Fruit fly (Drosophila melanogaster) whole organism, embryonic: ENCODE results near the gene CG32428.
A peak's percentile ranks its signal among the peaks of the same experiment; 100 is the strongest.

ENCODE experiments used
- CG10321 ChIP-seq: fragments of 200-800 bp; sonication (Bioruptor generic); IDR thresholded peaks from 2 replicates; pipeline ENCODE4 v1.3.6; 2022; ENCODE audit warnings: missing biosample characterization, missing genetic modification characterization
- CG10431 ChIP-seq: fragments of 200-800 bp; sonication (Bioruptor generic); optimal IDR thresholded peaks from 3 replicates; lab custom pipeline; 2018; ENCODE audit warnings: missing biosample characterization, mild to moderate bottlenecking, missing genetic modification characterization
- CG11247 ChIP-seq: fragments of 200-800 bp; sonication (Bioruptor generic); IDR thresholded peaks from 2 replicates; pipeline ENCODE4 v1.3.6; 2022; ENCODE audit warnings: missing biosample characterization, missing genetic modification characterization
- CG12219 ChIP-seq: fragments of 200-800 bp; sonication (Bioruptor generic); optimal IDR thresholded peaks from 3 replicates; lab custom pipeline; 2018; ENCODE audit warnings: missing biosample characterization, mild to moderate bottlenecking, missing genetic modification characterization
- CG12391 ChIP-seq: fragments of 200-800 bp; sonication (Bioruptor generic); optimal IDR thresholded peaks from 3 replicates; lab custom pipeline; 2018; ENCODE audit warnings: missing biosample characterization, mild to moderate bottlenecking, missing genetic modification characterization, moderate library complexity
- CG12942 ChIP-seq: fragments of 200-800 bp; sonication (Bioruptor generic); optimal IDR thresholded peaks from 3 replicates; lab custom pipeline; 2016; ENCODE audit warnings: missing biosample characterization, missing genetic modification characterization
- CG15514 ChIP-seq: fragments of 200-800 bp; sonication (Bioruptor generic); optimal IDR thresholded peaks from 3 replicates; lab custom pipeline; 2017; ENCODE audit warnings: missing biosample characterization, missing genetic modification characterization, mild to moderate bottlenecking, moderate library complexity, missing genetic modification reagents
- CG17328 ChIP-seq: fragments of 200-800 bp; sonication (Bioruptor generic); IDR thresholded peaks from 2 replicates; pipeline ENCODE4 v1.3.6; 2022; ENCODE audit warnings: missing biosample characterization, missing genetic modification characterization
- CG1832 ChIP-seq: fragments of 200-800 bp; sonication (Bioruptor generic); optimal IDR thresholded peaks from 2 replicates; lab custom pipeline; 2017; ENCODE audit warnings: missing biosample characterization, mild to moderate bottlenecking, missing genetic modification characterization, inconsistent platforms
- CG2199 ChIP-seq: fragments of 200-800 bp; sonication (Bioruptor generic); IDR thresholded peaks from 3 replicates; pipeline ENCODE4 v1.3.6; 2022; ENCODE audit warnings: missing biosample characterization, missing genetic modification characterization
- CG2678 ChIP-seq: fragments of 200-800 bp; sonication (Bioruptor generic); optimal IDR thresholded peaks from 3 replicates; lab custom pipeline; 2019; ENCODE audit warnings: missing biosample characterization, mild to moderate bottlenecking, missing genetic modification characterization, moderate library complexity
- CG3281 ChIP-seq: fragments of 200-800 bp; sonication (Bioruptor generic); optimal IDR thresholded peaks from 3 replicates; lab custom pipeline; 2017; ENCODE audit warnings: missing biosample characterization, mild to moderate bottlenecking, missing genetic modification characterization
- CG4820 ChIP-seq: fragments of 200-800 bp; sonication (Bioruptor generic); optimal IDR thresholded peaks from 3 replicates; lab custom pipeline; 2016; ENCODE audit warnings: missing biosample characterization, missing genetic modification characterization
- CG6175 ChIP-seq: fragments of 200-800 bp; sonication (Bioruptor generic); IDR thresholded peaks from 3 replicates; pipeline ENCODE4 v1.3.6; 2022; ENCODE audit warnings: missing biosample characterization, missing genetic modification characterization
- CG6272 ChIP-seq: fragments of 200-800 bp; sonication (Bioruptor generic); IDR thresholded peaks from 2 replicates; pipeline ENCODE4 v1.3.6; 2022; ENCODE audit warnings: missing biosample characterization, missing genetic modification characterization
- CG6654 ChIP-seq: fragments of 200-800 bp; sonication (Bioruptor generic); optimal IDR thresholded peaks from 2 replicates; lab custom pipeline; 2017; ENCODE audit warnings: missing biosample characterization, mild to moderate bottlenecking, missing genetic modification characterization
- CG6791 ChIP-seq: fragments of 200-800 bp; sonication (Bioruptor generic); IDR thresholded peaks from 3 replicates; pipeline ENCODE4 v1.3.6; 2022; ENCODE audit warnings: missing biosample characterization, missing genetic modification characterization; ENCODE audit not compliant: partially characterized antibody
- CG7271 ChIP-seq: fragments of 200-800 bp; sonication (Bioruptor generic); optimal IDR thresholded peaks from 2 replicates; lab custom pipeline; 2018; ENCODE audit warnings: missing biosample characterization, mild to moderate bottlenecking, missing genetic modification characterization, moderate library complexity
- CG7928 ChIP-seq: fragments of 200-800 bp; sonication (Bioruptor generic); optimal IDR thresholded peaks from 2 replicates; lab custom pipeline; 2017; ENCODE audit warnings: missing biosample characterization, mild to moderate bottlenecking, missing genetic modification characterization
- CG8281 ChIP-seq: fragments of 200-800 bp; sonication (Bioruptor generic); optimal IDR thresholded peaks from 2 replicates; lab custom pipeline; 2018; ENCODE audit warnings: missing biosample characterization, mild to moderate bottlenecking, missing genetic modification characterization, moderate library complexity
- CG8290 ChIP-seq, 3 experiments: fragments of 200-800 bp; sonication (Bioruptor generic); optimal IDR thresholded peaks; 2 replicates each; lab custom pipeline; 2016 to 2019; ENCODE audit warnings: missing biosample characterization in 3 of 3, missing genetic modification characterization in 3 of 3, mild to moderate bottlenecking in 2 of 3, moderate library complexity in 1 of 3
- CG8924 ChIP-seq: fragments of 200-800 bp; optimal IDR thresholded peaks from 3 replicates; lab custom pipeline; 2019; ENCODE audit warnings: missing biosample characterization, mild to moderate bottlenecking, missing genetic modification characterization, moderate library complexity
- CG9727 ChIP-seq: fragments of 200-800 bp; sonication (Bioruptor generic); optimal IDR thresholded peaks from 3 replicates; lab custom pipeline; 2017; ENCODE audit warnings: missing biosample characterization, mild to moderate bottlenecking, missing genetic modification characterization
- CTCF ChIP-seq: fragments of 200-800 bp; sonication (Bioruptor generic); optimal IDR thresholded peaks from 2 replicates; lab custom pipeline; 2017; ENCODE audit warnings: missing biosample characterization, mild to moderate bottlenecking, missing genetic modification characterization, moderate library complexity
- Dad ChIP-seq: fragments of 200-800 bp; sonication (Bioruptor generic); optimal IDR thresholded peaks from 3 replicates; lab custom pipeline; 2016; ENCODE audit warnings: missing biosample characterization, missing genetic modification characterization
- Dip2 ChIP-seq: fragments of 200-800 bp; sonication (Bioruptor generic); IDR thresholded peaks from 2 replicates; pipeline ENCODE4 v1.3.6; 2022; ENCODE audit warnings: missing biosample characterization, missing genetic modification characterization
- Dp ChIP-seq: fragments of 200-800 bp; sonication (Bioruptor generic); optimal IDR thresholded peaks from 2 replicates; lab custom pipeline; 2018; ENCODE audit warnings: missing biosample characterization, mild to moderate bottlenecking, missing genetic modification characterization, moderate library complexity
- Hr3 ChIP-seq: fragments of 200-800 bp; sonication (Bioruptor generic); optimal IDR thresholded peaks from 3 replicates; lab custom pipeline; 2016; ENCODE audit warnings: missing biosample characterization, missing genetic modification characterization
- Jarid2 ChIP-seq: fragments of 200-800 bp; sonication (Bioruptor generic); optimal IDR thresholded peaks from 3 replicates; lab custom pipeline; 2017; ENCODE audit warnings: mild to moderate bottlenecking, missing biosample characterization, missing genetic modification reagents, missing genetic modification characterization
- Mad ChIP-seq: fragments of 200-800 bp; sonication (Bioruptor generic); optimal IDR thresholded peaks from 2 replicates; lab custom pipeline; 2016; ENCODE audit warnings: missing biosample characterization, missing genetic modification characterization
- Med ChIP-seq: fragments of 200-800 bp; sonication (Bioruptor generic); peaks from one replicate; lab custom pipeline; 2016; ENCODE audit warnings: missing biosample characterization, missing genetic modification characterization, mild to moderate bottlenecking, inconsistent platforms, moderate library complexity
- PHDP ChIP-seq: fragments of 200-800 bp; sonication (Bioruptor generic); optimal IDR thresholded peaks from 3 replicates; lab custom pipeline; 2018; ENCODE audit warnings: missing biosample characterization, mild to moderate bottlenecking, missing genetic modification characterization, moderate library complexity
- Xrp1 ChIP-seq: fragments of 200-800 bp; sonication (Bioruptor generic); IDR thresholded peaks from 2 replicates; pipeline ENCODE4 v1.3.6; 2022; ENCODE audit warnings: missing biosample characterization, missing genetic modification characterization
- ara ChIP-seq: fragments of 200-800 bp; sonication (Bioruptor generic); IDR thresholded peaks from 2 replicates; pipeline ENCODE4 v1.3.6; 2022; ENCODE audit warnings: missing biosample characterization, missing genetic modification characterization
- bab2 ChIP-seq: fragments of 200-800 bp; sonication (Bioruptor generic); optimal IDR thresholded peaks from 2 replicates; lab custom pipeline; 2016; ENCODE audit warnings: missing biosample characterization, missing genetic modification characterization
- br ChIP-seq: fragments of >200 bp; optimal IDR thresholded peaks from 2 replicates; lab custom pipeline; 2017
- chif ChIP-seq, 2 experiments: fragments of 200-800 bp; sonication (Bioruptor generic); optimal IDR thresholded peaks; 3 replicates each; lab custom pipeline; 2016; ENCODE audit warnings: missing biosample characterization in 2 of 2, missing genetic modification characterization in 2 of 2
- dm ChIP-seq: fragments of 200-800 bp; sonication (Bioruptor generic); optimal IDR thresholded peaks from 3 replicates; lab custom pipeline; 2016; ENCODE audit warnings: missing biosample characterization, missing genetic modification characterization
- fd3F ChIP-seq: fragments of 200-800 bp; sonication (Bioruptor generic); optimal IDR thresholded peaks from 2 replicates; lab custom pipeline; 2018; ENCODE audit warnings: missing biosample characterization, mild to moderate bottlenecking, missing genetic modification characterization, moderate library complexity
- gsb ChIP-seq: fragments of 200-800 bp; sonication (Bioruptor generic); IDR thresholded peaks from 2 replicates; pipeline ENCODE4 v1.3.6; 2022; ENCODE audit warnings: missing biosample characterization, missing genetic modification characterization
- hkb ChIP-seq, 2 experiments: fragments of 200-800 bp in 1 of 2; fragments of >200 bp in 1 of 2; sonication (Bioruptor generic) in 1 of 2; IDR thresholded peaks in 1 of 2; optimal IDR thresholded peaks in 1 of 2; 2 replicates each; pipeline versions ENCODE4 v1.3.6 to Lab custom; 2017 to 2022; ENCODE audit warnings: missing biosample characterization in 1 of 2, missing genetic modification characterization in 1 of 2
- ken ChIP-seq: fragments of 200-800 bp; sonication (Bioruptor generic); IDR thresholded peaks from 3 replicates; pipeline ENCODE4 v1.3.6; 2022; ENCODE audit warnings: missing biosample characterization, missing genetic modification characterization
- lbe ChIP-seq: fragments of 200-800 bp; sonication (Bioruptor generic); optimal IDR thresholded peaks from 2 replicates; lab custom pipeline; 2016; ENCODE audit warnings: missing biosample characterization, mild to moderate bottlenecking, missing genetic modification characterization
- lilli ChIP-seq: fragments of 200-800 bp; sonication (Bioruptor generic); optimal IDR thresholded peaks from 3 replicates; lab custom pipeline; 2016; ENCODE audit warnings: missing biosample characterization, missing genetic modification characterization
- otp ChIP-seq: fragments of 200-800 bp; sonication (Bioruptor generic); IDR thresholded peaks from 3 replicates; pipeline ENCODE4, ENCODE4 v1.3.6; 2022; ENCODE audit warnings: missing biosample characterization, missing genetic modification characterization
- sens ChIP-seq: fragments of 200-800 bp; sonication (Bioruptor generic); peaks from one replicate; lab custom pipeline; 2016; ENCODE audit warnings: missing biosample characterization, missing genetic modification characterization
- sqz ChIP-seq: fragments of 200-800 bp; sonication (Bioruptor generic); optimal IDR thresholded peaks from 3 replicates; lab custom pipeline; 2018; ENCODE audit warnings: missing biosample characterization, mild to moderate bottlenecking, missing genetic modification characterization
- stc ChIP-seq: fragments of 200-800 bp; sonication (Bioruptor generic); IDR thresholded peaks from 2 replicates; pipeline ENCODE4 v1.3.6; 2022; ENCODE audit warnings: missing biosample characterization, missing genetic modification characterization
- tup ChIP-seq: fragments of 200-800 bp; sonication (Bioruptor generic); optimal IDR thresholded peaks from 2 replicates; lab custom pipeline; 2016; ENCODE audit warnings: missing biosample characterization, mild to moderate bottlenecking, missing genetic modification characterization, moderate library complexity

CG32428 gene

DNA sequence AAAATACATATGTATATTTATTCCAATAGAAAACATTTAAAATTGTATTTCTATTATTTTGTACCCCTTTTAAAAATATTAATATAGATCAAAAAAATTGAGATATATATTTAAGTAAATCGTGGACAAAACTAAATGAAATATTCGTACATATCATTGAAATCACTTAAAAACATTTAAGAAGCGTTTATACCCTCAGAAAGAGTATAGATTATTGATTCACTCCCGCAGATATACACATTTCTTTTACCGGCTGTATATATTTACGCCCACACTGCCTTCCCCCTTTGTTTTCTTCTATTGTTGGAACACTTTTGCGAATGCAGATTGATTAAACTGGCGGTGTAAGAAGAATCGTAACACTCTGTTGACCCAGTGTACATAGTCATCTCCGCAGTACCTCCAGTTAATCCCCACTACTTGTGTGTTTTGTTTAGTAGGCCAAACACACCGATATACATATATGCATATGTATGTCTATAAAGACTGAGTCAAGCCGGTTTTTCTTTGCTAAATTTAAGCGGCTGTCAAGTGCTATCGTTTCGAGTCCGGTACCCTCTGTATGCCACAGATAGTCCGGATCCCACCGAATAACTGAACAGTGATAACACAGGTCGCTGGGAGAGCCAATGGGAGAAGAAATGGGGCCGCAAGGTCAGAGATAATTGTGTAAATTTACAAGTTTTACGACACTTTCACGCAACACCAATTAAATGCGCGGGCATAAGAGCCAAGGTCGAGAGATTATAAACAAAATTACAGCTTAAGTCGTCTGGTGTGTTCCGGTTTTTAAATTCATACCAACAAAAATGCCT lies 1.8 kb downstream of the CG32428 start (continued):
- peak; percentile 31; the same call in 1 of the 2 replicates for TF ChIP-seq ara (GFP tag; lab: Robert Waterston, UW)
- TF ChIP-seq CG1832 (GFP tag; lab: Kevin White, UChicago): no peak
- no peak for TF ChIP-seq Dip2 (GFP tag; lab: Robert Waterston, UW)
- TF ChIP-seq gsb: no peak
- TF ChIP-seq Jarid2: no peak
- peak; percentile 4 for TF ChIP-seq Dad
- no peak for TF ChIP-seq hkb (optimal IDR thresholded peaks at IDR 0.05; lab: Kevin White, UChicago)
- no peak for TF ChIP-seq hkb (GFP tag; IDR thresholded peaks at IDR 0.05; lab: Robert Waterston, UW)
- TF ChIP-seq chif (GFP tag; optimal IDR thresholded peaks at IDR 0.05; lab: Kevin White, UChicago): peak; percentile 45 to 70
- TF ChIP-seq br (lab: Kevin White, UChicago): no peak
- peak; percentile 49 for TF ChIP-seq tup (GFP tag; lab: Kevin White, UChicago)
- peak; percentile 57 for TF ChIP-seq Xrp1 (GFP tag; lab: Robert Waterston, UW)
- TF ChIP-seq otp (GFP tag; lab: Robert Waterston, UW): 0 out of 3 replicates have a peak, but pooled peaks have one; percentile 56
- TF ChIP-seq Med (GFP tag; lab: Kevin White, UChicago): peak; percentile 96
- peak; percentile 95 for TF ChIP-seq sens (GFP tag; lab: Kevin White, UChicago)
- TF ChIP-seq stc (GFP tag; lab: Robert Waterston, UW): 0 out of 2 replicates have a peak, but pooled peaks have one; percentile 5
- TF ChIP-seq CG12219 (GFP tag; lab: Kevin White, UChicago): peak; percentile 30
- peak; percentile 44 for TF ChIP-seq CG12942 (GFP tag; lab: Kevin White, UChicago)
- peak; percentile 18 for TF ChIP-seq CG8281 (tag; lab: Kevin White, UChicago)
- TF ChIP-seq ken (GFP tag; lab: Robert Waterston, UW): peak; percentile 29; the same call in 1 of the 3 replicates
- 0 out of 3 replicates have a peak, but pooled peaks have one; percentile 35 for TF ChIP-seq CG2199 (GFP tag; lab: Robert Waterston, UW)
- TF ChIP-seq CG6175: no peak
- TF ChIP-seq lilli (GFP tag; lab: Kevin White, UChicago): peak; percentile 22
- TF ChIP-seq CG7928 (GFP tag; lab: Kevin White, UChicago): no peak
- no peak for TF ChIP-seq CTCF (GFP tag; lab: Kevin White, UChicago)
- no peak for TF ChIP-seq CG15514
- TF ChIP-seq Hr3 (GFP tag; lab: Kevin White, UChicago): no peak
- TF ChIP-seq CG8924 (tag; lab: Kevin White, UChicago): peak; percentile 41
- TF ChIP-seq CG12391 (tag; lab: Kevin White, UChicago): peak; percentile 25
- peak; percentile 81 for TF ChIP-seq bab2 (GFP tag; lab: Kevin White, UChicago)
- TF ChIP-seq CG4820: peak; percentile 26
- no peak for TF ChIP-seq CG6272
- TF ChIP-seq CG3281: peak; percentile 6
- peak; percentile 59 for TF ChIP-seq CG8290 (GFP tag; optimal IDR thresholded peaks at IDR 0.05; lab: Kevin White, UChicago)
- TF ChIP-seq CG8290 (tag; optimal IDR thresholded peaks at IDR 0.05; lab: Kevin White, UChicago): peak in 1 of 2 experiments; percentile 87
- no peak for TF ChIP-seq CG7271
- no peak for TF ChIP-seq CG6654 (GFP tag; lab: Kevin White, UChicago)
- TF ChIP-seq dm (GFP tag; lab: Kevin White, UChicago): peak; percentile 25
- peak; percentile 50 for TF ChIP-seq Mad (GFP tag; lab: Kevin White, UChicago)
- no peak for TF ChIP-seq CG10431 (GFP tag; lab: Kevin White, UChicago)
- TF ChIP-seq CG6791 (GFP tag; lab: Robert Waterston, UW): no peak
- no peak for TF ChIP-seq CG11247 (GFP tag; lab: Robert Waterston, UW)
- TF ChIP-seq CG17328 (GFP tag; lab: Robert Waterston, UW): peak; percentile 32; the same call in 1 of the 2 replicates
- TF ChIP-seq CG10321 (GFP tag; lab: Robert Waterston, UW): 0 out of 2 replicates have a peak, but pooled peaks have one; percentile 14
- TF ChIP-seq CG2678 (tag; lab: Kevin White, UChicago): peak; percentile 67
- peak; percentile 62 for TF ChIP-seq CG9727 (GFP tag; lab: Kevin White, UChicago)
- TF ChIP-seq sqz (GFP tag; lab: Kevin White, UChicago): no peak
- no peak for TF ChIP-seq Dp (GFP tag; lab: Kevin White, UChicago)
- peak; percentile 42 for TF ChIP-seq PHDP (tag; lab: Kevin White, UChicago)
- TF ChIP-seq fd3F (GFP tag; lab: Kevin White, UChicago): no peak
- no peak for TF ChIP-seq lbe (GFP tag; lab: Kevin White, UChicago)
